Worm (Caenorhabditis elegans): ENCODE results near the gene atf-6.

The atf-6 gene

DNA sequence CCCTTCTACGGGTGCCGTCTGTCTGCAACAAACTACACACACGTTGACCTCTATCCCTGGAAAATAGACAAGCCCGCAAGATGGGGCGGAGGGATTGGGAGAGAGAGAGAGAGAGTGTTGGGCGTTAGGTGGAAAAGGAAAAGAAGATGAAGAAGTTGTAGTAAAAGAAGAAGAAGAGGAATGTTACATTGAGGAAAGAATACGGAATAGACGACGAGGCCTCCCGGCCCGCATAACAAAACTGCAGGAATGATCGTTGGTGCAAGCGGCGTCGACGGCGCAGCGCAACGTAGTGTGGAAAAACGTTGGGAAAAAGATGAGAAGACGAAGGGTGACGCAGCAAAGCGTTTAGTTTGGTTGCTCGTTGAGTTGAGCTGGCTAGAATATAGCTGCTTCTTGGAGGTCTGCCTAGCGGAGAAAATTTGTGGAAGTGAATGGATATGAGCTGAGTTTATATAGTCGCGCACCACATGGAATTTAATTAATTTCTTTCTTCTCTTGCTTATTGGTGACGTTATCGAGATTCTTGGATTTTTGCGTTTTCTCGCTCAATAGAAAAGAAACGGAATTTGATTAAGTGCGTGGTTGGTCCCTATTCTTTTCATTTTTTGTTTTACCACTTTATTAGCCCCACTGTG lies 29.5 kb downstream of the atf-6 start (continued):
- 0 out of 2 replicates have a peak, but pooled peaks have one; percentile 6 for TF ChIP-seq mab-9 (GFP tag; IDR thresholded peaks at IDR 0.05)

DNA sequence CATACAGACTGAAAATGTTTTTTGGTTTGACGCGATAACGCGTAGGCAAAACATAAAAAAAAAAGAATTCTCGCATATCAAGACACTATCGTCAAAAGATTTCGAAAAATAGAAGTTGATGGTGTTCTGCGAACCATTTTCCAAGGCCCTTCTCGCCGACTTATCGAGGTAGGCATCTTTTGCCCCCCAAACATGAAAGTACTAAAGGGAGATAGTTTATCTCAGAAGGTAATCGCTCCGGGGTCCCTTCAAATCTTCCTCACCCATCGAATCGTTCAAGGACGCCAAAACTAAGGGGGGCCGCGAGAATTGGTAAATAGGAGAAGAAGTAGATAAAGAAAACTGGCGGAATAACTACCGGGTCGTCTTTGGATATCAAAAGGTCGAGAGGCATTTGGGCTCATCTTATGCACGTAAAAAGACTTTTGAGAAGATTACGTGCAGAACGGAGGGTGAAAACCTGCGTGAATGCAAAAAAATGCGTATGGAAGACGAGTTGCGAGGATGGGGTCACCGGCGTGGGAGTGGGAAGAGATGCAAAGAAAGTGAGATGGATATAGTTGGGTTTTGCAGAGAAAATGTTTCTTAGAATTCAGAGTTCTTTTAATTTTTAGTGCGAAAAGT lies 30.7 kb downstream of the atf-6 start:
- TF ChIP-seq nhr-11 (tag; optimal IDR thresholded peaks at IDR 0.05) (no peak), snu-23 (GFP tag; optimal IDR thresholded peaks at IDR 0.05) (peak; percentile 11), nhr-20 (tag; optimal IDR thresholded peaks at IDR 0.05) (peak; percentile 50), lin-35 (GFP tag; optimal IDR thresholded peaks at IDR 0.05) (no peak), fkh-8 (tag; optimal IDR thresholded peaks at IDR 0.05) (peak; percentile 20), egl-13 (tag; optimal IDR thresholded peaks at IDR 0.05) (peak; percentile 45), elt-2 (tag; optimal IDR thresholded peaks at IDR 0.05) (no peak), ceh-82 (tag; optimal IDR thresholded peaks at IDR 0.05) (no peak), nhr-90 (tag; optimal IDR thresholded peaks at IDR 0.05; ENCODE audit: poor library complexity) (peak; percentile 47), lin-14 (GFP tag; optimal IDR thresholded peaks at IDR 0.05) (peak; percentile 74), rnt-1 (tag; optimal IDR thresholded peaks at IDR 0.05) (peak; percentile 25), nhr-71 (tag; optimal IDR thresholded peaks at IDR 0.05) (peak; percentile 11), efl-3 (GFP tag; optimal IDR thresholded peaks at IDR 0.05) (peak; percentile 45), nhr-85 (tag) (peak; percentile 97), nhr-12 (tag; optimal IDR thresholded peaks at IDR 0.05) (no peak), nhr-19 (GFP tag; conservative IDR thresholded peaks at IDR 0.05) (peak; percentile 17; the same call in 1 of the 2 replicates)

DNA sequence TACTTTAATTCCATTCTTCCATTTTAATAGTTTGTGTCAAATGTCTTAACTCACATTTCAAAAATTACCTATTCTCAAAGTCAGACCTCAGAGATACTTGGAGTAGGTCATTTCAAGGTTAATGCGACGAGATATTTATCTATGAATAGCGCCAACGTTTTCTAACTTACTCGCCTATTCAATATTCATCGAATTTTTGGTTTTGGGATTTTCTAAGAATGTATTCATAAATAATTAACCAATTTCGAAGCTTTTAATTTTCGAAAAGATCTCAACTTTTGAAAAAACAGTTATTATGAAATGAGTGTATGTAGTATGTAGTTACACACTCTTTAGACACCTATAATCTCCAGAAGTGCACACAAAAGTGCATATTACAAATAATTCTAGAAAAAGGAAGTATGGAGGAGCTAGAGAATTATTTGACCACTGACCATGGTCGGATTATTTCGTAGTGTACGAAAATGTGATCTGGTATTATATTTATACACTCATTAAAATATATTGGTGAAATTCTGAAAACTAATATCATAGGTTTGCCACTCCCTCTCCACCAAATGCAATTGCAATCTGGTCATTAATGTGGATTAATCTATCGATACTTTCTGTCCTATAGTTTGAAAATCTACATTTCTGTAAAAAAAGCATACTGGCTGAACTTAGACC lies 31.9 kb downstream of the atf-6 start:
- TF ChIP-seq mep-1 (tag; optimal IDR thresholded peaks at IDR 0.05), result peak; percentile 13
- TF ChIP-seq unc-86 (tag; optimal IDR thresholded peaks at IDR 0.05), result peak; percentile 51
- no peak for TF ChIP-seq ceh-63 (GFP tag; optimal IDR thresholded peaks at IDR 0.05)
- TF ChIP-seq dsc-1 (tag; optimal IDR thresholded peaks at IDR 0.05), result peak; percentile 74
- no peak for TF ChIP-seq efl-1 (optimal IDR thresholded peaks at IDR 0.05)
- TF ChIP-seq efl-1 (GFP tag; optimal IDR thresholded peaks at IDR 0.05 in 1 of 2), result peak in 1 of 2 experiments; percentile 25
- TF ChIP-seq lin-14 (GFP tag; optimal IDR thresholded peaks at IDR 0.05), result peak; percentile 4
- peak; percentile 22 for TF ChIP-seq nhr-71 (tag; optimal IDR thresholded peaks at IDR 0.05)
- no peak for TF ChIP-seq egl-27 (tag; optimal IDR thresholded peaks at IDR 0.05)

DNA sequence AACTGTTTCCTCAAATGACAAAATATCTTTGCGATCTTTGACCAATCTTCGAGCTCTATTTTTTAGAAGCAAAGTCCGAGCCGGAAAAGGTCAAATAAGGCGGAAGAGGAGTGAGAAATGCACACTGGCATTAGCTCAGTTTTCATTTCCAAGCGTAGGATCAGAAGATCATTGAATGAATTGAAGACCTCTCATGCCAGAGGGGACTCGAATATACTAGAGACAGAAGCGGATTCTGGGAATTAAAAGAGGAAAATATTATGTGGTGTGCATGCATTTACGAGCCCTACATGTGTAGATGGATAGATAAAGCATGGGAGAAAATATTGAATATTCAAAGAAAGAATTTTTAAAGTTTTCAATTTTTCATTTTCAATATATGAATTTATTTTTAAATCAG lies 32.7 kb downstream of the atf-6 start:
- TF ChIP-seq unc-86 (tag; optimal IDR thresholded peaks at IDR 0.05) (peak; percentile 77), tbx-2 (tag; optimal IDR thresholded peaks at IDR 0.05) (peak; percentile 8), fkh-8 (tag; optimal IDR thresholded peaks at IDR 0.05) (peak; percentile 76), aly-2 (tag; optimal IDR thresholded peaks at IDR 0.05) (no peak), mep-1 (tag; optimal IDR thresholded peaks at IDR 0.05) (no peak), nhr-71 (tag; optimal IDR thresholded peaks at IDR 0.05) (peak; percentile 51), lir-3 (tag; optimal IDR thresholded peaks at IDR 0.05; ENCODE audit: poor library complexity) (no peak), mdl-1 (tag; optimal IDR thresholded peaks at IDR 0.05) (no peak), pag-3 (tag; optimal IDR thresholded peaks at IDR 0.05; ENCODE audit: borderline replicate concordance, insufficient read depth) (no peak), nhr-28 (tag; optimal IDR thresholded peaks at IDR 0.05) (no peak), C16A3.4 (tag; optimal IDR thresholded peaks at IDR 0.05) (no peak), nhr-84 (tag; optimal IDR thresholded peaks at IDR 0.05) (no peak), nhr-12 (tag; optimal IDR thresholded peaks at IDR 0.05) (no peak), blmp-1 (tag; optimal IDR thresholded peaks at IDR 0.05) (no peak), nhr-77 (tag; optimal IDR thresholded peaks at IDR 0.05) (no peak), zag-1 (tag; optimal IDR thresholded peaks at IDR 0.05) (no peak), C34B4.2 (tag; optimal IDR thresholded peaks at IDR 0.05) (no peak), fkh-10 (GFP tag; optimal IDR thresholded peaks at IDR 0.05) (peak; percentile 29), lin-39 (tag; optimal IDR thresholded peaks at IDR 0.05) (no peak), ceh-82 (tag; optimal IDR thresholded peaks at IDR 0.05) (peak in 1 of 3 experiments; percentile 34), efl-3 (GFP tag; optimal IDR thresholded peaks at IDR 0.05) (no peak), nhr-76 (tag; optimal IDR thresholded peaks at IDR 0.05) (no peak), nhr-19 (GFP tag; conservative IDR thresholded peaks at IDR 0.05) (no peak; the same call in 1 of the 2 replicates), dsc-1 (tag; optimal IDR thresholded peaks at IDR 0.05) (no peak), egl-13 (tag; optimal IDR thresholded peaks at IDR 0.05) (peak; percentile 79), jun-1 (tag; optimal IDR thresholded peaks at IDR 0.05) (no peak), ztf-4 (tag; optimal IDR thresholded peaks at IDR 0.05) (no peak), swsn-7 (tag; optimal IDR thresholded peaks at IDR 0.05) (peak; percentile 18), nhr-47 (tag; optimal IDR thresholded peaks at IDR 0.05) (peak; percentile 47)
